Fruit fly (Drosophila melanogaster) whole organism, embryonic: ENCODE measurements around the gene Mct1.

ENCODE experiments used
- Adf1 ChIP-seq: fragments of 200-800 bp; sonication (Bioruptor generic); IDR thresholded peaks from 2 replicates; pipeline ENCODE4 v1.3.6; 2022; ENCODE audit warnings: missing biosample characterization, missing genetic modification characterization
- Atf6 ChIP-seq: fragments of 200-800 bp; sonication (Bioruptor generic); IDR thresholded peaks from 2 replicates; pipeline ENCODE4 v1.3.6; 2022; ENCODE audit warnings: missing biosample characterization, missing genetic modification characterization
- CG11456 ChIP-seq: fragments of 200-800 bp; sonication (Bioruptor generic); IDR thresholded peaks from 3 replicates; pipeline ENCODE4 v1.3.6; 2022; ENCODE audit warnings: missing biosample characterization, missing genetic modification characterization
- CG12155 ChIP-seq: fragments of 200-800 bp; sonication (Bioruptor generic); optimal IDR thresholded peaks from 3 replicates; lab custom pipeline; 2016; ENCODE audit warnings: missing biosample characterization, missing genetic modification characterization
- CG13123 ChIP-seq: fragments of 200-800 bp; sonication (Bioruptor generic); optimal IDR thresholded peaks from 2 replicates; lab custom pipeline; 2016; ENCODE audit warnings: missing biosample characterization, missing genetic modification characterization
- CG13287 ChIP-seq: fragments of 200-800 bp; sonication (Bioruptor generic); IDR thresholded peaks from 2 replicates; pipeline ENCODE4 v1.3.6; 2022; ENCODE audit warnings: missing biosample characterization, missing genetic modification characterization; ENCODE audit not compliant: partially characterized antibody
- CG13424 ChIP-seq: fragments of 200-800 bp; sonication (Bioruptor generic); optimal IDR thresholded peaks from 2 replicates; lab custom pipeline; 2019; ENCODE audit warnings: missing biosample characterization, mild to moderate bottlenecking, missing genetic modification characterization, moderate library complexity
- CG15601 ChIP-seq: fragments of 200-800 bp; sonication (Bioruptor generic); optimal IDR thresholded peaks from 3 replicates; lab custom pipeline; 2019; ENCODE audit warnings: missing biosample characterization, mild to moderate bottlenecking, missing genetic modification characterization, moderate library complexity
- CG16863 ChIP-seq: fragments of 200-800 bp; sonication (Bioruptor generic); optimal IDR thresholded peaks from 3 replicates; lab custom pipeline; 2016; ENCODE audit warnings: missing biosample characterization, missing genetic modification characterization
- CG17359 ChIP-seq: fragments of 200-800 bp; sonication (Bioruptor generic); optimal IDR thresholded peaks from 3 replicates; lab custom pipeline; 2018; ENCODE audit warnings: missing biosample characterization, mild to moderate bottlenecking, missing genetic modification characterization, moderate library complexity
- CG17385 ChIP-seq: fragments of 200-800 bp; sonication (Bioruptor generic); optimal IDR thresholded peaks from 3 replicates; lab custom pipeline; 2018; ENCODE audit warnings: missing biosample characterization, mild to moderate bottlenecking, missing genetic modification characterization
- CG2116 ChIP-seq: fragments of 200-800 bp; sonication (Bioruptor generic); optimal IDR thresholded peaks from 3 replicates; lab custom pipeline; 2018; ENCODE audit warnings: missing biosample characterization, mild to moderate bottlenecking, missing genetic modification characterization
- CG2678 ChIP-seq: fragments of 200-800 bp; sonication (Bioruptor generic); optimal IDR thresholded peaks from 3 replicates; lab custom pipeline; 2019; ENCODE audit warnings: missing biosample characterization, mild to moderate bottlenecking, missing genetic modification characterization, moderate library complexity
- CG33557 ChIP-seq: fragments of 200-800 bp; sonication (Bioruptor generic); optimal IDR thresholded peaks from 2 replicates; lab custom pipeline; 2019; ENCODE audit warnings: missing biosample characterization, mild to moderate bottlenecking, missing genetic modification characterization, moderate library complexity
- CG34422 ChIP-seq: fragments of 200-800 bp; sonication (Bioruptor generic); IDR thresholded peaks from 3 replicates; pipeline ENCODE4 v1.3.6; 2022; ENCODE audit warnings: missing biosample characterization, missing genetic modification characterization
- CG4424 ChIP-seq: fragments of 200-800 bp; sonication (Bioruptor generic); optimal IDR thresholded peaks from 3 replicates; lab custom pipeline; 2016; ENCODE audit warnings: missing biosample characterization, missing genetic modification characterization
- CG4707 ChIP-seq: fragments of 200-800 bp; sonication (Bioruptor generic); optimal IDR thresholded peaks from 2 replicates; lab custom pipeline; 2018; ENCODE audit warnings: missing biosample characterization, mild to moderate bottlenecking, missing genetic modification characterization, moderate library complexity
- CG5180 ChIP-seq: fragments of 200-800 bp; sonication (Bioruptor generic); optimal IDR thresholded peaks from 3 replicates; lab custom pipeline; 2017; ENCODE audit warnings: missing biosample characterization, missing genetic modification characterization, mild to moderate bottlenecking, moderate library complexity, missing genetic modification reagents
- CG5245 ChIP-seq: fragments of 200-800 bp; sonication (Bioruptor generic); optimal IDR thresholded peaks from 3 replicates; lab custom pipeline; 2016; ENCODE audit warnings: missing biosample characterization, missing genetic modification characterization
- CG7963 ChIP-seq: fragments of 200-800 bp; sonication (Bioruptor generic); IDR thresholded peaks from 3 replicates; pipeline ENCODE4 v1.3.6; 2022; ENCODE audit warnings: missing biosample characterization, missing genetic modification characterization; ENCODE audit not compliant: partially characterized antibody
- CG8290 ChIP-seq, 3 experiments: fragments of 200-800 bp; sonication (Bioruptor generic); optimal IDR thresholded peaks; 2 replicates each; lab custom pipeline; 2016 to 2019; ENCODE audit warnings: missing biosample characterization in 3 of 3, missing genetic modification characterization in 3 of 3, mild to moderate bottlenecking in 2 of 3, moderate library complexity in 1 of 3
- CG8388 ChIP-seq: fragments of 200-800 bp; sonication (Bioruptor generic); optimal IDR thresholded peaks from 2 replicates; lab custom pipeline; 2019; ENCODE audit warnings: missing biosample characterization, mild to moderate bottlenecking, missing genetic modification characterization, moderate library complexity
- CG9932 ChIP-seq: fragments of 200-800 bp; sonication (Bioruptor generic); IDR thresholded peaks from 2 replicates; pipeline ENCODE4 v1.3.6; 2022; ENCODE audit warnings: missing biosample characterization, missing genetic modification characterization
- CHES-1-like ChIP-seq: fragments of 200-800 bp; sonication (Bioruptor generic); optimal IDR thresholded peaks from 2 replicates; lab custom pipeline; 2016; ENCODE audit warnings: missing biosample characterization, missing genetic modification characterization
- Camta ChIP-seq: fragments of 200-800 bp; sonication (Bioruptor generic); optimal IDR thresholded peaks from 2 replicates; lab custom pipeline; 2016; ENCODE audit warnings: missing biosample characterization, missing genetic modification characterization
- D ChIP-seq, 2 experiments: fragments of 200-800 bp in 1 of 2; fragments of >200 bp in 1 of 2; sonication (Bioruptor generic) in 1 of 2; optimal IDR thresholded peaks; 2 replicates in 1 of 2; 3 replicates in 1 of 2; lab custom pipeline; 2017; ENCODE audit warnings: mild to moderate bottlenecking in 1 of 2, missing biosample characterization in 1 of 2, missing genetic modification characterization in 1 of 2, missing genetic modification reagents in 1 of 2
- Deaf1 ChIP-seq: fragments of 200-800 bp; optimal IDR thresholded peaks from 3 replicates; lab custom pipeline; 2019; ENCODE audit warnings: missing biosample characterization, mild to moderate bottlenecking, missing genetic modification characterization, moderate library complexity
- Dll ChIP-seq: fragments of 200-800 bp; sonication (Bioruptor generic); IDR thresholded peaks from 4 replicates; pipeline ENCODE4 v1.3.6; 2022; ENCODE audit warnings: missing biosample characterization, missing genetic modification characterization; ENCODE audit not compliant: partially characterized antibody
- Doc3 ChIP-seq: fragments of 200-800 bp; sonication (Bioruptor generic); IDR thresholded peaks from 3 replicates; pipeline ENCODE4 v1.3.6; 2022; ENCODE audit warnings: missing biosample characterization, missing genetic modification characterization; ENCODE audit not compliant: partially characterized antibody
- E2f2 ChIP-seq: fragments of 200-800 bp; sonication (Bioruptor generic); IDR thresholded peaks from 2 replicates; pipeline ENCODE4 v1.3.6; 2022; ENCODE audit warnings: missing biosample characterization, missing genetic modification characterization
- Elba2 ChIP-seq: fragments of 200-800 bp; sonication (Bioruptor generic); optimal IDR thresholded peaks from 3 replicates; lab custom pipeline; 2016; ENCODE audit warnings: missing biosample characterization, missing genetic modification characterization
- Max ChIP-seq: fragments of 200-800 bp; sonication (Bioruptor generic); optimal IDR thresholded peaks from 2 replicates; lab custom pipeline; 2016; ENCODE audit warnings: missing biosample characterization, mild to moderate bottlenecking, missing genetic modification characterization
- Med ChIP-seq: fragments of 200-800 bp; sonication (Bioruptor generic); peaks from one replicate; lab custom pipeline; 2016; ENCODE audit warnings: missing biosample characterization, missing genetic modification characterization, mild to moderate bottlenecking, inconsistent platforms, moderate library complexity
- Side ChIP-seq: fragments of 200-800 bp; sonication (Bioruptor generic); optimal IDR thresholded peaks from 2 replicates; lab custom pipeline; 2016; ENCODE audit warnings: missing biosample characterization, missing genetic modification characterization
- Sry-δ ChIP-seq: fragments of 200-800 bp; sonication (Bioruptor generic); optimal IDR thresholded peaks from 2 replicates; lab custom pipeline; 2016; ENCODE audit warnings: missing biosample characterization, missing genetic modification characterization
- YL-1 ChIP-seq: fragments of 200-800 bp; sonication (Bioruptor generic); optimal IDR thresholded peaks from 3 replicates; lab custom pipeline; 2017; ENCODE audit warnings: missing biosample characterization, mild to moderate bottlenecking, missing genetic modification characterization
- bbx ChIP-seq: fragments of 200-800 bp; sonication (Bioruptor generic); IDR thresholded peaks from 2 replicates; pipeline ENCODE4 v1.3.6; 2022; ENCODE audit warnings: missing biosample characterization, missing genetic modification characterization; ENCODE audit not compliant: partially characterized antibody
- emc ChIP-seq: fragments of 200-800 bp; sonication (Bioruptor generic); optimal IDR thresholded peaks from 2 replicates; lab custom pipeline; 2016; ENCODE audit warnings: missing biosample characterization, missing genetic modification characterization
- grn ChIP-seq: fragments of 200-800 bp; sonication (Bioruptor generic); optimal IDR thresholded peaks from 3 replicates; lab custom pipeline; 2017; ENCODE audit warnings: missing biosample characterization, missing genetic modification characterization
- jing ChIP-seq: fragments of 200-800 bp; sonication (Bioruptor generic); optimal IDR thresholded peaks from 2 replicates; lab custom pipeline; 2018; ENCODE audit warnings: missing biosample characterization, mild to moderate bottlenecking, missing genetic modification characterization
- nerfin-1 ChIP-seq: fragments of 200-800 bp; sonication (Bioruptor generic); optimal IDR thresholded peaks from 3 replicates; lab custom pipeline; 2019; ENCODE audit warnings: missing biosample characterization, mild to moderate bottlenecking, missing genetic modification characterization, moderate library complexity
- nerfin-2 ChIP-seq: fragments of 200-800 bp; sonication (Bioruptor generic); IDR thresholded peaks from 2 replicates; pipeline ENCODE4 v1.3.6; 2022; ENCODE audit warnings: missing biosample characterization, missing genetic modification characterization; ENCODE audit not compliant: partially characterized antibody
- nmo ChIP-seq: fragments of 200-800 bp; sonication (Bioruptor generic); optimal IDR thresholded peaks from 2 replicates; lab custom pipeline; 2018; ENCODE audit warnings: missing biosample characterization, mild to moderate bottlenecking, missing genetic modification characterization, moderate library complexity
- repo ChIP-seq: fragments of 200-800 bp; sonication (Bioruptor generic); optimal IDR thresholded peaks from 2 replicates; lab custom pipeline; 2016; ENCODE audit warnings: missing biosample characterization, missing genetic modification characterization
- seq ChIP-seq: fragments of 200-800 bp; sonication (Bioruptor generic); IDR thresholded peaks from 2 replicates; pipeline ENCODE4 v1.3.6; 2022; ENCODE audit warnings: missing biosample characterization, missing genetic modification characterization
- slbo ChIP-seq: fragments of 200-800 bp; sonication (Bioruptor generic); IDR thresholded peaks from 2 replicates; pipeline ENCODE4 v1.3.6; 2022; ENCODE audit warnings: missing biosample characterization, missing genetic modification characterization
- unc-4 ChIP-seq: fragments of 200-800 bp; sonication (Bioruptor generic); IDR thresholded peaks from 2 replicates; pipeline ENCODE4 v1.3.6; 2022; ENCODE audit warnings: missing biosample characterization, missing genetic modification characterization; ENCODE audit not compliant: partially characterized antibody
- vnd ChIP-seq: fragments of 200-800 bp; sonication (Bioruptor generic); IDR thresholded peaks from 3 replicates; pipeline ENCODE4 v1.3.6; 2022; ENCODE audit warnings: missing biosample characterization, missing genetic modification characterization; ENCODE audit not compliant: partially characterized antibody

The Mct1 gene

dm6 chrX:2149478-2149877, 39.5 kb upstream of the Mct1 start, which contains the start of gene bcn92 (continued):
- TF ChIP-seq nmo (peak; percentile 54), CG13424 (tag; lab: Kevin White, UChicago) (peak; percentile 38), CG2116 (GFP tag; lab: Kevin White, UChicago) (peak; percentile 34), Dll (peak; percentile 94), CG16863 (no peak), Atf6 (GFP tag; lab: Robert Waterston, UW) (0 out of 2 replicates have a peak, but pooled peaks have one; percentile 23), unc-4 (GFP tag; lab: Robert Waterston, UW) (peak; percentile 93), CG8388 (GFP tag; lab: Kevin White, UChicago) (peak; percentile 15), Deaf1 (tag; lab: Kevin White, UChicago) (no peak), CG7963 (GFP tag; lab: Robert Waterston, UW) (peak; percentile 82), CG8290 (GFP tag; optimal IDR thresholded peaks at IDR 0.05; lab: Kevin White, UChicago) (peak; percentile 37), CG8290 (tag; optimal IDR thresholded peaks at IDR 0.05; lab: Kevin White, UChicago) (peak in 1 of 2 experiments; percentile 56), D (optimal IDR thresholded peaks at IDR 0.05; lab: Kevin White, UChicago) (no peak), D (GFP tag; optimal IDR thresholded peaks at IDR 0.05; lab: Kevin White, UChicago) (no peak), seq (GFP tag; lab: Robert Waterston, UW) (no peak), slbo (GFP tag; lab: Robert Waterston, UW) (peak; percentile 76), CG17385 (GFP tag; lab: Kevin White, UChicago) (peak; percentile 6), CG2678 (tag; lab: Kevin White, UChicago) (peak; percentile 42), Max (peak; percentile 33), CG15601 (tag; lab: Kevin White, UChicago) (peak; percentile 20), Doc3 (GFP tag; lab: Robert Waterston, UW) (peak; percentile 94), repo (GFP tag; lab: Kevin White, UChicago) (no peak), YL-1 (GFP tag; lab: Kevin White, UChicago) (peak; percentile 23), jing (GFP tag; lab: Kevin White, UChicago) (no peak), emc (no peak), Med (GFP tag; lab: Kevin White, UChicago) (peak; percentile 92), nerfin-1 (tag; lab: Kevin White, UChicago) (no peak), CG5245 (GFP tag; lab: Kevin White, UChicago) (no peak), Elba2 (GFP tag; lab: Kevin White, UChicago) (peak; percentile 92), CG4424 (GFP tag; lab: Kevin White, UChicago) (peak; percentile 40), CG5180 (no peak), CG34422 (GFP tag; lab: Robert Waterston, UW) (0 out of 3 replicates have a peak, but pooled peaks have one; percentile 39), bbx (GFP tag; lab: Robert Waterston, UW) (peak; percentile 97), vnd (GFP tag; lab: Robert Waterston, UW) (peak; percentile 93), CG4707 (GFP tag; lab: Kevin White, UChicago) (no peak), CG12155 (GFP tag; lab: Kevin White, UChicago) (peak; percentile 18), Camta (GFP tag; lab: Kevin White, UChicago) (peak; percentile 45), CHES-1-like (GFP tag; lab: Kevin White, UChicago) (peak; percentile 29), CG17359 (tag; lab: Kevin White, UChicago) (peak; percentile 3), grn (GFP tag; lab: Kevin White, UChicago) (no peak), CG13123 (GFP tag; lab: Kevin White, UChicago) (peak; percentile 26), Side (GFP tag; lab: Kevin White, UChicago) (peak; percentile 35), Sry-δ (peak; percentile 90), CG13287 (peak; percentile 96), nerfin-2 (GFP tag; lab: Robert Waterston, UW) (peak; percentile 73), CG9932 (GFP tag; lab: Robert Waterston, UW) (peak; percentile 84), CG33557 (GFP tag; lab: Kevin White, UChicago) (no peak), E2f2 (peak; percentile 30; the same call in 1 of the 2 replicates), Adf1 (0 out of 2 replicates have a peak, but pooled peaks have one; percentile 13), CG11456 (GFP tag; lab: Robert Waterston, UW) (0 out of 3 replicates have a peak, but pooled peaks have one; percentile 46)
